Worm (Caenorhabditis elegans): Measurements from ENCODE around the gene T07C4.3.

Gene T07C4.3

DNA sequence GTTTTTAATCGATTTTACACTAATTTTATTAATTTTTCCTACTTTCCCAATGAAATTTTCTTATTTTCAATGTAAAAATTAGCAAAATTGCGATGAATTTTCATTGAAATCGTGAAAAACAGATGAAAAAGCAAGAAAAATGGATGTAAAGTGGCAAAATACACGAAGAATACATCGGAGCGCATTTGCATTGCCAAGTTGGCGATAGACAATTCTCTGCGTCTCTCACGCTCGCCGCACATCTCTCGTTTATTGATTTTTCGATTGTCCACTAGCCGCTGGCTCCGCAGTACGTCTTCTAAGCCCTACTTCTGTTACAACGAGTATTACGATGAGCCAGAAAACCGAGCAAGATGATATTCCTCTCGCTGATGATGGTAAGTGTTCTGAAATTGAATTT lies 33.2 kb upstream of the T07C4.3 start, which contains the start of gene unc-69:
Gene unc-69, plus strand, starts transcription at position 185 of the 400 bp plus-strand sequence.
- TF ChIP-seq nhr-76 (tag; optimal IDR thresholded peaks at IDR 0.05) (no peak), hlh-1 (tag; optimal IDR thresholded peaks at IDR 0.05) (peak; percentile 44), nhr-28 (tag; optimal IDR thresholded peaks at IDR 0.05) (no peak), elt-3 (tag; optimal IDR thresholded peaks at IDR 0.05) (no peak), zip-8 (tag; optimal IDR thresholded peaks at IDR 0.05) (no peak), mab-5 (tag; optimal IDR thresholded peaks at IDR 0.05) (no peak), sptf-1 (tag; optimal IDR thresholded peaks at IDR 0.05) (no peak), unc-39 (tag; optimal IDR thresholded peaks at IDR 0.05) (no peak), unc-120 (tag; optimal IDR thresholded peaks at IDR 0.05; ENCODE audit: poor library complexity, severe bottlenecking) (peak; percentile 21), drap-1 (GFP tag; optimal IDR thresholded peaks at IDR 0.05) (no peak), snpc-4 (tag; optimal IDR thresholded peaks at IDR 0.05) (no peak), elt-1 (tag; optimal IDR thresholded peaks at IDR 0.05; ENCODE audit: borderline replicate concordance, insufficient read depth) (no peak), bed-3 (GFP tag; optimal IDR thresholded peaks at IDR 0.05) (no peak), ztf-11 (tag; optimal IDR thresholded peaks at IDR 0.05) (no peak), tbx-8 (GFP tag; optimal IDR thresholded peaks at IDR 0.05) (no peak), flh-1 (GFP tag; optimal IDR thresholded peaks at IDR 0.05) (no peak), mls-2 (tag; optimal IDR thresholded peaks at IDR 0.05) (no peak), ceh-43 (GFP tag; optimal IDR thresholded peaks at IDR 0.05) (no peak), lin-13 (tag; optimal IDR thresholded peaks at IDR 0.05) (peak; percentile 21), ces-1 (GFP tag; optimal IDR thresholded peaks at IDR 0.05) (peak; percentile 60), blmp-1 (tag; optimal IDR thresholded peaks at IDR 0.05) (no peak), mep-1 (tag; optimal IDR thresholded peaks at IDR 0.05) (peak; percentile 30), lsy-2 (tag; optimal IDR thresholded peaks at IDR 0.05) (peak; percentile 46), ceh-39 (tag; optimal IDR thresholded peaks at IDR 0.05) (no peak), pha-4 (tag; optimal IDR thresholded peaks at IDR 0.05) (peak; percentile 69)

DNA sequence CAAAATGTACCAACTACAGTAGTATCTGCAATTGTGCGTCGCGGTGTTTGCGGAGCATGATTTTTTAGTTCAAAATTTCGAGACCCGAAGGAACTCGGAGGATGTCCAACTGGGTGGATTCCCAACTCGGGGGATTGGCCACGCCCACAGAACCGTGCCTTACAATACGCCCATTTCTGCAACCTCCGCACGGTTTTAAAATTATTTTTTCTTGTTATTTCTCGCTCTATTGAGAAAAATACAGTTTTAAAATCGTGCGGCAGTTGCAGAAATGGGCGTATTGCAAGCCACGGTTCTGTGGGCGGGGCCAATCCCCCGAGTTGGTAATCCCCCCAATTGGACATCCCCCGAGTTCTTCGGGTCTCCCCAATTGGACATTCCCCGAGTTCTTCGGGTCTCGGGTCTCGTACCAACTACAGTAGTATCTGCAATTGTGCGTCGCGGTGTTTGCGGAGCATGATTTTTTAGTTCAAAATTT lies 31.7 kb upstream of the T07C4.3 start:
- peak; percentile 1 for TF ChIP-seq lsy-2 (tag; optimal IDR thresholded peaks at IDR 0.05)

DNA sequence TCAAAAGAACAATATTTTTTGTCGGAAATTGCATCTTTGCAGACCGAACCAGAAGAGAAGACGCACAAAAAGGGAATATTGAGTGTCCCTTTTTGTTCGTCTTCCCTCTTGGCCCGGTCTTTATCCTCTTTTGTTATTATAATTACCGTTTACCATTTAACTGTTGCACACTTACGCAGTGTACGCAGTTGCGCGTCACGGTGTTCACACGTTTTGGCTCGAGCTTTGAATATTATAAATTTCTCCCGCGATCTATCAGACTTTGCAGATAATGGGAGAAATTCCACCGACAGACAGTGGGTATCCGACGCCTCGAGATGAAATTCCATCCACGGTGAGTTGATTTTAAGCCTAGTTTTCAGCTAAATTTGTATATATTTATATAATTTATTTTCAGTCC lies 31.2 kb upstream of the T07C4.3 start, which contains the start of gene sas-7:
Gene sas-7, plus strand, starts transcription at position 232 of the 400 bp plus-strand sequence.
- TF ChIP-seq sem-2 (GFP tag; optimal IDR thresholded peaks at IDR 0.05) = no peak

DNA sequence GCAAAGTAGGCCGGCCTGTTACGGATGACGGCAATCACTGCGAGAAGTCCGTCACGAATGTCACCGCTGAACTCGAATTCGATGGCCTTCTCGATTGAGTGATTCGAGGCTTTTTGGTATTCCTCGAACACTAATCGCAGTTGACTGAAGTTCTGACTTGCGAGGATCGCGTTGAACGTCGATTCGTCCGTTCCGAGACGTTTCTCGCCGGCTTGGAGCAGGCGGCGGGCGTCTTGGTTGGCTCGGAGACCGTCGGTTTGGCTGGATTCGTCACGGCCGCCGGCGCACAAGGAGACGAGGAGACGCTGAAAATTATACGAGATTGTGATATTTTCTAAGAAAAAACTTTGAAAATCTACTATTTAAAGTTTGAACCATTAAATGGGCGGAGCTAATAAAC lies 25.6 kb upstream of the T07C4.3 start:
- TF ChIP-seq unc-62 (GFP tag; optimal IDR thresholded peaks at IDR 0.05) (no peak), ceh-43 (GFP tag; optimal IDR thresholded peaks at IDR 0.05) (no peak), blmp-1 (tag; optimal IDR thresholded peaks at IDR 0.05) (no peak), cnd-1 (tag; optimal IDR thresholded peaks at IDR 0.05) (no peak), unc-120 (tag; optimal IDR thresholded peaks at IDR 0.05; ENCODE audit: poor library complexity, severe bottlenecking) (no peak), mab-5 (tag; optimal IDR thresholded peaks at IDR 0.05) (no peak)

DNA sequence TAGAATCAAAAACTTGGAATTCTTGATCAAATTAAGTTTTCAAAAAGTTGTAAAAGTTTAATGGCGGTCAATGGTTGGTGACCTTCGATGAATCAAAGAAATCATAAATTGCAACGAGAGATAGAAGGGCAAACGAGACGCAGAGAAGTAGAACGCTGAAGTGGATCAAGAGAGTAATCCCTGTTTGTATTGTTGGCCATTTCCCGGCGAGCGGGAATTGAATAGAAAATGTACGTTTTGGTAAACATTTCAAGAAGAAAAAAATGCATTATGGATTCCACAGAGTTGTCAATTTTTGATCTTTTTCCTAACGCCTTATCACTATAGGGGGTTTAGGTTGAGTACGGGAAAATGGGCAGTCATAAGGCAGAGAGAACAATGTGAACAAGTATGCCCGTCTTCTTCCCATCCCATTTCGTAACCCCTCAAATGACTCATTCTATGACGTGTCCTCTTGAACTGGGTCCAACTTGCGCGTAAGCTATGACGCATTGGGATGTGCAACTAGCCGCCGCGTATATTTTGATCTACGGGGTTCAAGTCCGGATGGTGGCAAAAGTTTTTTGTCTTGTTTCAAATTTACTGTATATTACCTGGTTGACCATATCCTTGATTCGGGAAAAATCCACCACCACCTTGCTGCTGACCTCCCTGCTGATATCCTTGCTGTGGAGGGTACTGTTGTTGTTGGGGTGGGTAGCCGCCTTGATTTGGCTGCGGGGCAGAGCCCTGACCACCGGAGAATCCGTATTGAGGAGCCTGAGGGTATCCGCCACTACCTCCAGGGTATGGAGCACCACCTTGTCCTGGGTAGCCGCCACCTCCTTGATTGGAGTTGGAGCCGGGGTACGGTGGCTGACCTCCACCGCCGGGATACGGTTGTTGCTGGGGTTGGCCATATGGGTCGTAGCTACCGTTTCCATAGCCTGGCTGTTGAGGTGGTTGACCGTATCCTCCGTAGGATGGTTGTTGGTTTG lies 23.1 kb upstream of the T07C4.3 start:
- peak; percentile 19 for TF ChIP-seq pha-4 (tag; optimal IDR thresholded peaks at IDR 0.05)
- TF ChIP-seq lin-13 (tag; optimal IDR thresholded peaks at IDR 0.05) = no peak

DNA sequence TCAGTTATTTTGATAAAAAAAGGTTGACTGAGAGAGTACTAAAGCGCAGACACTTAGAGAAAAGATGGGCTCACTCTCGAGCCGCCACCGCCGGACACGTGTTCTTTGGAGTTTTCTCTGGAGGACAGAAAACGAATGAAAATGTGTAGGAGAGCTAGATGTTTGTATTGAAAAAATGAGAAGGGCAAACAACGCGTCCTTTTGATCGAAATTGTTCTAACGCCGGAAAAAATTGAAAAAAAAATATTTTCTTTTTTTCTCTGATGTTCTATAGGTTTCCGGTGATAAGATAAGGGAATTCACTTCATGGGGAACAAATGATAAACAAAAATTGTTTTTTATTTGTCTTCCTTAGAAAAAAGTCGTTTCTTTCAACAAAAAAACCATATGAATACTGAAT lies 22.1 kb upstream of the T07C4.3 start:
- TF ChIP-seq nhr-237 (tag; optimal IDR thresholded peaks at IDR 0.05) (no peak), unc-120 (tag; optimal IDR thresholded peaks at IDR 0.05; ENCODE audit: poor library complexity, severe bottlenecking) (no peak), snpc-4 (tag; optimal IDR thresholded peaks at IDR 0.05) (no peak), drap-1 (GFP tag; optimal IDR thresholded peaks at IDR 0.05) (no peak), unc-39 (tag; optimal IDR thresholded peaks at IDR 0.05) (no peak), cnd-1 (tag; optimal IDR thresholded peaks at IDR 0.05) (no peak), ceh-39 (tag; optimal IDR thresholded peaks at IDR 0.05) (no peak), nhr-12 (tag; optimal IDR thresholded peaks at IDR 0.05) (no peak), M03D4.4 (tag; optimal IDR thresholded peaks at IDR 0.05) (no peak), ceh-43 (GFP tag; optimal IDR thresholded peaks at IDR 0.05) (no peak), flh-1 (GFP tag; optimal IDR thresholded peaks at IDR 0.05) (no peak), mab-5 (tag; optimal IDR thresholded peaks at IDR 0.05) (no peak)

Measured in whole organism, mixed stage, embryonic.